Worm (Caenorhabditis elegans): ENCODE data around the gene irld-11.

- TF ChIP-seq aly-2 (tag; optimal IDR thresholded peaks at IDR 0.05) (no peak), fkh-10 (GFP tag; optimal IDR thresholded peaks at IDR 0.05) (no peak), nhr-25 (tag; optimal IDR thresholded peaks at IDR 0.05) (no peak)
Measured at ce11 chrV:1701584-1702101, 46.7 kb downstream of the irld-11 start, which contains the start of gene srw-90.

All from whole organism, L3 larva.